Worm (Caenorhabditis elegans) whole organism, L4/young adult: ENCODE measurements around the gene hizr-1.

ENCODE experiments used
- W03F9.2 ChIP-seq: fragments of 150-350 bp; optimal IDR thresholded peaks from 2 replicates; lab custom pipeline; 2014; ENCODE audit warnings: missing biosample characterization, missing genetic modification characterization
- dao-5 ChIP-seq: sonication (generic microtip); optimal IDR thresholded peaks from 2 replicates; lab custom pipeline; 2016; ENCODE audit warnings: missing genotype, missing genetic modification characterization, moderate library complexity, missing compliant biosample characterization
- him-1 ChIP-seq: sonication (generic microtip); optimal IDR thresholded peaks from 2 replicates; lab custom pipeline; 2016; ENCODE audit warnings: missing genotype, missing genetic modification reagents, missing genetic modification characterization, missing compliant biosample characterization

DNA sequence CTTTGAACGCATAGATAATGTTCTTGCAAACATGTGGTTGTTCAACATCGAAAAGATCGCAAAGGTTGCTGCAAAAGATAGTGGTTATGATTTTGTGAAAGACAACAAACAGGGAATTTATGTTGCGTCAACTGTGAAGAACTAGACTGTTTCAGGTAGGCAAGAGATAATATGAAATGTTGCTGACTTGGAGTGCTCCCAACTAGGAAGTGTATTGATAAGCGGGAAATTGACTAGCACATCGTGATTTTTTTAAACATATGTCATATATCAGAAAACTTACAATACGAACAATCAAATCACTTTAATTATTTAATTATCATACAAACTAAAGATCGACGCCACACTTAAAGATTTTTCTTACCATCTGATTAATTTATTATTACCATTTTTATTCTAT is 5.1 kb downstream of the hizr-1 start:
- TF ChIP-seq dao-5 (no peak), him-1 (tag; lab: Kevin White, UChicago) (no peak), W03F9.2 (tag; lab: Kevin White, UChicago) (no peak)
